Worm (Caenorhabditis elegans) whole organism, early embryonic: ENCODE results near the gene C27F2.10.

Source experiments
- ama-1 ChIP-seq: fragments of 150-350 bp; optimal IDR thresholded peaks from 2 replicates; lab custom pipeline; 2014
- ets-7 ChIP-seq: sonication (generic microtip); optimal IDR thresholded peaks from 2 replicates; lab custom pipeline; 2016; ENCODE audit warnings: missing genotype, missing genetic modification characterization, missing compliant biosample characterization
- hmbx-1 ChIP-seq: sonication (generic microtip); optimal IDR thresholded peaks from 2 replicates; lab custom pipeline; 2016; ENCODE audit warnings: mild to moderate bottlenecking, missing genetic modification characterization, missing compliant biosample characterization
- pes-1 ChIP-seq: fragments of 200-800 bp; sonication (Bioruptor generic); IDR thresholded peaks from 2 replicates; pipeline ENCODE4 v1.3.6; 2022; ENCODE audit warnings: missing genetic modification reagents, missing genetic modification characterization, missing compliant biosample characterization
- scrt-1 ChIP-seq: fragments of 200-800 bp; sonication (Bioruptor generic); IDR thresholded peaks from 2 replicates; pipeline ENCODE4 v1.3.6; 2022; ENCODE audit warnings: missing genetic modification characterization, missing compliant biosample characterization

DNA sequence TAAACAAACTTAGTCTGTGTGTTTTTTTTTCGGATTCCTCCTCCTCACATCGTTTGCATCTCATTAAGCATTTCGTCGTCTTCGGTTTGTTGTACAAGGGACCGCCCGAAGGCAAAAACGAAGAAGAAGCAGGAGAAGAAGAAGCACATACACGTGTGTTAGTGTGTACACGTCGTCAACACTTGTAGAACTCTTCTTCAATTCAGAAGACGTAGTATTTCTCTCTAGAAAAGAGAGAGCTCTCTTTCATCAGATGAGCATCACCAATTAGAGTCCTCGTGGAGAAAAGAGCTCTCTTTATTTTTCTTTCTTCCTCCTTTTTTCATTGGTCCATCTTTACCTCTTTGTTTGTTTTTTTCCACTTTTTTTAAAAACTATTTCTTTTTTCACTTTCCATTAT is 18.6 kb downstream of the C27F2.10 start:
- TF ChIP-seq scrt-1 (GFP tag; lab: Robert Waterston, UW) (no peak), pes-1 (no peak), hmbx-1 (no peak), ets-7 (tag; lab: Kevin White, UChicago) (no peak), ama-1 (lab: Kevin White, UChicago) (no peak)
